Worm (Caenorhabditis elegans): ENCODE data around the gene C50E3.5.

DNA sequence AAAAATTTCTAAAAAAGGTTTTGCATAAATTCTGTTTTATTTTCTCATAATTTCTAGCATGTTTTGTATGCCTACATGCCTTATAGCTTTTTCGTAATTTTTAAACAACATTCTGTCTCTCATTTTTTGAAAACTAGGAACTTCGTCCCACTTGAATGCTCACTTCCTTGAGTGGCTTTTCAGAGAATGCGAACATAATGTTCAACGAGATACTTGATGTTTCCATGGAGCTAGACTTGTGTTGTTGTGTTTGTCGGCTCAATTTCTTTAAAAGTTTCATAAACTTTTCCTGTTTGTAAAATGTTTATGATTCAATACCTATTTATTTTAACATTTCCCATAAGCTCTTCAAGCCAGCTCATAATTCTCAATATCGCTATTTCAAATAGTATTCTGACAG lies 17.1 kb downstream of the C50E3.5 start, which contains the start of gene clec-213:
- TF ChIP-seq unc-62 (GFP tag; optimal IDR thresholded peaks at IDR 0.05) (no peak), blmp-1 (tag; optimal IDR thresholded peaks at IDR 0.05) (no peak), ztf-11 (tag; optimal IDR thresholded peaks at IDR 0.05) (no peak), snpc-4 (tag; optimal IDR thresholded peaks at IDR 0.05) (no peak), lin-13 (tag; optimal IDR thresholded peaks at IDR 0.05) (no peak), nhr-76 (tag; optimal IDR thresholded peaks at IDR 0.05) (no peak), sptf-1 (tag; optimal IDR thresholded peaks at IDR 0.05) (no peak), sem-2 (GFP tag; optimal IDR thresholded peaks at IDR 0.05) (no peak), nhr-28 (tag; optimal IDR thresholded peaks at IDR 0.05) (no peak), pha-4 (tag; optimal IDR thresholded peaks at IDR 0.05) (no peak), mab-5 (tag; optimal IDR thresholded peaks at IDR 0.05) (no peak)

Measured in whole organism, mixed stage, embryonic.